Worm (Caenorhabditis elegans) whole organism, L2 larva: ENCODE data around the gene F55E10.1.

Experiments
- C34F6.9 ChIP-seq: fragments of 150-350 bp; optimal IDR thresholded peaks from 2 replicates; lab custom pipeline; 2014; ENCODE audit warnings: missing biosample characterization, missing genetic modification characterization
- Y55F3AM.14 ChIP-seq: fragments of 200-800 bp; sonication (Bioruptor generic); optimal IDR thresholded peaks from 2 replicates; lab custom pipeline; 2018; ENCODE audit warnings: mild to moderate bottlenecking, missing genetic modification characterization, missing compliant biosample characterization
- ZK546.5 ChIP-seq: sonication (generic microtip); optimal IDR thresholded peaks from 2 replicates; lab custom pipeline; 2017; ENCODE audit warnings: missing biosample characterization, missing genetic modification characterization
- ama-1 ChIP-seq: fragments of 150-350 bp; optimal IDR thresholded peaks from 2 replicates; lab custom pipeline; 2018; ENCODE audit warnings: inconsistent platforms
- blmp-1 ChIP-seq: sonication (generic microtip); optimal IDR thresholded peaks from 2 replicates; lab custom pipeline; 2017; ENCODE audit warnings: missing genetic modification characterization, mild to moderate bottlenecking, missing compliant biosample characterization, antibody characterized with exemption, moderate library complexity; ENCODE audit not compliant: insufficient read depth
- ceh-16 ChIP-seq: fragments of 150-350 bp; optimal IDR thresholded peaks from 2 replicates; lab custom pipeline; 2014; ENCODE audit warnings: missing biosample characterization, missing genetic modification characterization
- crh-2 ChIP-seq: sonication (generic microtip); optimal IDR thresholded peaks from 2 replicates; lab custom pipeline; 2017; ENCODE audit warnings: missing biosample characterization, missing genetic modification characterization
- dmd-4 ChIP-seq: sonication (generic microtip); optimal IDR thresholded peaks from 2 replicates; lab custom pipeline; 2017; ENCODE audit warnings: missing biosample characterization, missing genetic modification characterization
- egl-27 ChIP-seq: sonication (generic microtip); optimal IDR thresholded peaks from 3 replicates; lab custom pipeline; 2017; ENCODE audit warnings: missing biosample characterization, missing genetic modification reagents, missing genetic modification characterization
- elt-3 ChIP-seq: sonication (generic microtip); optimal IDR thresholded peaks from 2 replicates; lab custom pipeline; 2017; ENCODE audit warnings: missing biosample characterization, missing genetic modification characterization
- lin-39 ChIP-seq: fragments of 150-350 bp; optimal IDR thresholded peaks from 2 replicates; lab custom pipeline; 2014; ENCODE audit warnings: missing biosample characterization, missing genetic modification reagents, missing genetic modification characterization
- mbf-1 ChIP-seq: sonication (generic microtip); optimal IDR thresholded peaks from 2 replicates; lab custom pipeline; 2017; ENCODE audit warnings: missing biosample characterization, missing genetic modification characterization
- nhr-12 ChIP-seq: fragments of 150-350 bp; optimal IDR thresholded peaks from 2 replicates; lab custom pipeline; 2014; ENCODE audit warnings: missing biosample characterization, missing genetic modification characterization
- nhr-237 ChIP-seq: fragments of 150-350 bp; optimal IDR thresholded peaks from 2 replicates; lab custom pipeline; 2014; ENCODE audit warnings: missing biosample characterization, missing genetic modification characterization
- nhr-25 ChIP-seq: fragments of 150-350 bp; sonication (generic microtip); optimal IDR thresholded peaks from 3 replicates; lab custom pipeline; 2014; ENCODE audit warnings: missing biosample characterization, missing genetic modification characterization
- nhr-6 ChIP-seq: fragments of 150-350 bp; optimal IDR thresholded peaks from 2 replicates; lab custom pipeline; 2014; ENCODE audit warnings: missing biosample characterization, missing genetic modification characterization
- nhr-77 ChIP-seq: fragments of 150-350 bp; optimal IDR thresholded peaks from 2 replicates; lab custom pipeline; 2014; ENCODE audit warnings: missing biosample characterization, missing genetic modification characterization
- sem-4 ChIP-seq: fragments of 150-350 bp; optimal IDR thresholded peaks from 2 replicates; lab custom pipeline; 2014; ENCODE audit warnings: missing biosample characterization, missing genetic modification reagents, missing genetic modification characterization
- sma-3 ChIP-seq: sonication (generic microtip); optimal IDR thresholded peaks from 2 replicates; lab custom pipeline; 2016; ENCODE audit warnings: missing genetic modification reagents, missing genetic modification characterization, missing compliant biosample characterization
- snpc-4 ChIP-seq: fragments of 150-350 bp; optimal IDR thresholded peaks from 2 replicates; lab custom pipeline; 2014; ENCODE audit warnings: missing biosample characterization, missing genetic modification characterization
- unc-39 ChIP-seq: fragments of 150-350 bp; optimal IDR thresholded peaks from 2 replicates; lab custom pipeline; 2014; ENCODE audit warnings: missing biosample characterization, missing genetic modification characterization
- unc-55 ChIP-seq: fragments of 150-350 bp; sonication (generic microtip); optimal IDR thresholded peaks from 3 replicates; lab custom pipeline; 2014; ENCODE audit warnings: missing biosample characterization, missing genetic modification reagents, missing genetic modification characterization
- ztf-1 ChIP-seq: fragments of 200-800 bp; sonication (Bioruptor generic); conservative IDR thresholded peaks from 2 replicates; pipeline ENCODE4 v1.3.6; 2022; ENCODE audit warnings: missing genetic modification characterization, missing compliant biosample characterization

F55E10.1 gene

ce11 chrX:8386068-8386851, 44.5 kb downstream of the F55E10.1 start (continued):
- no peak for TF ChIP-seq mbf-1 (tag; lab: Kevin White, UChicago)
- TF ChIP-seq unc-55 = peak; percentile 20
- no peak for TF ChIP-seq ztf-1 (GFP tag; lab: Robert Waterston, UW)
- no peak for TF ChIP-seq sem-4 (tag; lab: Kevin White, UChicago)
- TF ChIP-seq egl-27 (tag; lab: Kevin White, UChicago) = peak; percentile 42
- peak; percentile 12 for TF ChIP-seq C34F6.9 (tag; lab: Kevin White, UChicago)
- TF ChIP-seq dmd-4 (tag; lab: Kevin White, UChicago) = no peak
- no peak for TF ChIP-seq lin-39 (tag; lab: Kevin White, UChicago)
- TF ChIP-seq elt-3 = no peak
- TF ChIP-seq nhr-237 = no peak
- no peak for TF ChIP-seq nhr-12 (tag; lab: Kevin White, UChicago)
- no peak for TF ChIP-seq unc-39 (tag; lab: Kevin White, UChicago)
- TF ChIP-seq ZK546.5 = no peak
- no peak for TF ChIP-seq snpc-4 (tag; lab: Kevin White, UChicago)
- peak; percentile 4 for TF ChIP-seq Y55F3AM.14 (GFP tag; lab: Kevin White, UChicago)

- TF ChIP-seq blmp-1 (no peak), ama-1 (lab: Kevin White, UChicago) (no peak), nhr-237 (no peak)
- TF ChIP-seq, all 48 proteins: peak for 0
Measured at ce11 chrX:8390508-8390907, 48.7 kb downstream of the F55E10.1 start.

ce11 chrX:8391505-8391904, 49.7 kb downstream of the F55E10.1 start:
- TF ChIP-seq nhr-25 (tag; lab: Kevin White, UChicago) (no peak), nhr-6 (tag; lab: Kevin White, UChicago) (no peak), ama-1 (lab: Kevin White, UChicago) (no peak), nhr-77 (tag; lab: Kevin White, UChicago) (no peak), ceh-16 (no peak), sma-3 (GFP tag; lab: Kevin White, UChicago) (no peak), crh-2 (no peak)
